Worm (Caenorhabditis elegans) whole organism, mixed stage, embryonic: ENCODE measurements around the gene grd-11.

Experiments used
- M03D4.4 ChIP-seq: sonication (generic microtip); optimal IDR thresholded peaks from 2 replicates; lab custom pipeline; 2017; ENCODE audit warnings: mild to moderate bottlenecking, missing genetic modification characterization, missing compliant biosample characterization
- ceh-39 ChIP-seq: fragments of 150-350 bp; optimal IDR thresholded peaks from 2 replicates; lab custom pipeline; 2014; ENCODE audit warnings: missing biosample characterization, missing genetic modification characterization
- ces-1 ChIP-seq: fragments of 150-350 bp; optimal IDR thresholded peaks from 2 replicates; lab custom pipeline; 2014; ENCODE audit warnings: missing biosample characterization, missing genetic modification reagents, missing genetic modification characterization
- snpc-4 ChIP-seq: fragments of 150-350 bp; optimal IDR thresholded peaks from 2 replicates; lab custom pipeline; 2014; ENCODE audit warnings: missing biosample characterization, missing genetic modification characterization
- sptf-1 ChIP-seq: sonication (generic microtip); optimal IDR thresholded peaks from 2 replicates; lab custom pipeline; 2017; ENCODE audit warnings: mild to moderate bottlenecking, missing genetic modification characterization, moderate library complexity, missing compliant biosample characterization
- ztf-11 ChIP-seq: fragments of 150-350 bp; optimal IDR thresholded peaks from 2 replicates; lab custom pipeline; 2014; ENCODE audit warnings: missing biosample characterization, missing genetic modification characterization

DNA sequence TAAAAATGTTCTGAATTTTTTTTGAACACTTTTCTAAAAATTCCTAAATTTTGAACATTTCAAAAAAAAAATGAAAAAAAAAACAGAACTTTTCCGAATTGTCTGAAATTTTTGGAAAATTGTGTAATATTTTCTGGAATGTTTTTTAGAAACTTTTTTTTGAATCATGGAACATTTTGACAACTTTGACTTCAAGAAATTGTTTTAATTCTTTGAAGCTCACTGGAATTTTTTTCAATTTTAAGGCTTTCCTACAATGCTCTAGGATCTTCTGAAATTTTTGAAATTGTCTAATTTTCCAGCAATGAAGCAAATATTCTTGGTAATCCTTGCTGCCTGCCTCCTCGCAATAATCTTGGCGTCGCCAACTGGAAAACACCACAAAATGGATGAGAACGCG is 18.7 kb downstream of the grd-11 start, which contains the start of gene ins-35:
- TF ChIP-seq M03D4.4 (tag; lab: Kevin White, UChicago) = no peak
- TF ChIP-seq sptf-1 (tag; lab: Kevin White, UChicago) = no peak
- TF ChIP-seq snpc-4 (tag; lab: Kevin White, UChicago) = no peak
- no peak for TF ChIP-seq ztf-11 (tag; lab: Kevin White, UChicago)
- no peak for TF ChIP-seq ces-1 (GFP tag; lab: Kevin White, UChicago)
- no peak for TF ChIP-seq ceh-39 (tag; lab: Kevin White, UChicago)
